Worm (Caenorhabditis elegans) whole organism, L4/young adult: Measurements from ENCODE around the gene tig-3.

Experiments
- W03F9.2 ChIP-seq: fragments of 150-350 bp; optimal IDR thresholded peaks from 2 replicates; lab custom pipeline; 2014; ENCODE audit warnings: missing biosample characterization, missing genetic modification characterization
- dao-5 ChIP-seq: sonication (generic microtip); optimal IDR thresholded peaks from 2 replicates; lab custom pipeline; 2016; ENCODE audit warnings: missing genotype, missing genetic modification characterization, moderate library complexity, missing compliant biosample characterization
- him-1 ChIP-seq: sonication (generic microtip); optimal IDR thresholded peaks from 2 replicates; lab custom pipeline; 2016; ENCODE audit warnings: missing genotype, missing genetic modification reagents, missing genetic modification characterization, missing compliant biosample characterization

The tig-3 gene

ce11 chrII:15251593-15251992 lies at the start of gene tig-3:
tig-3 (minus strand) TSS chrII:15251792.
- TF ChIP-seq W03F9.2 (no peak), dao-5 (tag; lab: Kevin White, UChicago) (no peak), him-1 (tag; lab: Kevin White, UChicago) (no peak)

DNA sequence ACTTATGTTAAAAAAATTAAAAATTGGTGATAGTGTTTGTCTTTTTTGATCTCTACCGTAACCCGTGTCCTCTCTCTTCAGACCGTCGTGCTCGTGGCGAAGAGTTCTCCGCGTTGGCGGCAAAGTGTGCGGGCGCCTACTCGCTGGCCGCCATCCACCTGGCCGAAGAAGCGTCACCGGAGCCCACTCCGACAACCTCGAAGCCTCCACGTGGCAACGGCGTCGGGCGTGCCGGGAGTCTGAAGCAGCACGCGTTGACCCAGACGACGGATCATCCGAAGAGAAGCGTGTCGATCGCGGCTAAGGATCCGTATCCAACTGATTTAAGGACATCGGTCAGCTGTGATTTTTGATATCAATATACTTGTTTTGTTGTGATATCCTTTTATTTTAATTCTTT lies 21.4 kb upstream of the tig-3 start:
- TF ChIP-seq W03F9.2 = no peak
- no peak for TF ChIP-seq him-1 (tag; lab: Kevin White, UChicago)
- TF ChIP-seq dao-5 (tag; lab: Kevin White, UChicago) = no peak

- TF ChIP-seq dao-5 (tag; lab: Kevin White, UChicago) (no peak), him-1 (tag; lab: Kevin White, UChicago) (no peak), W03F9.2 (no peak)
Measured at ce11 chrII:15268195-15268594, 16.6 kb upstream of the tig-3 start, which contains the start of gene rga-9. rga-9 (plus strand) TSS chrII:15268210.

- no peak for TF ChIP-seq him-1 (tag; lab: Kevin White, UChicago)
- TF ChIP-seq W03F9.2 = no peak
- no peak for TF ChIP-seq dao-5 (tag; lab: Kevin White, UChicago)
Measured at ce11 chrII:15266487-15266886, 14.9 kb upstream of the tig-3 start.

ce11 chrII:15265951-15266350 lies 14.4 kb upstream of the tig-3 start:
- TF ChIP-seq dao-5 (tag; lab: Kevin White, UChicago) = no peak
- TF ChIP-seq W03F9.2 = no peak
- no peak for TF ChIP-seq him-1 (tag; lab: Kevin White, UChicago)

- TF ChIP-seq dao-5 (tag; lab: Kevin White, UChicago) (no peak), him-1 (tag; lab: Kevin White, UChicago) (no peak), W03F9.2 (no peak)
Measured at ce11 chrII:15265469-15265868, 13.9 kb upstream of the tig-3 start.

- TF ChIP-seq dao-5 (tag; lab: Kevin White, UChicago) (no peak), W03F9.2 (no peak), him-1 (tag; lab: Kevin White, UChicago) (no peak)
Measured at ce11 chrII:15264593-15264992, 13.0 kb upstream of the tig-3 start.

DNA sequence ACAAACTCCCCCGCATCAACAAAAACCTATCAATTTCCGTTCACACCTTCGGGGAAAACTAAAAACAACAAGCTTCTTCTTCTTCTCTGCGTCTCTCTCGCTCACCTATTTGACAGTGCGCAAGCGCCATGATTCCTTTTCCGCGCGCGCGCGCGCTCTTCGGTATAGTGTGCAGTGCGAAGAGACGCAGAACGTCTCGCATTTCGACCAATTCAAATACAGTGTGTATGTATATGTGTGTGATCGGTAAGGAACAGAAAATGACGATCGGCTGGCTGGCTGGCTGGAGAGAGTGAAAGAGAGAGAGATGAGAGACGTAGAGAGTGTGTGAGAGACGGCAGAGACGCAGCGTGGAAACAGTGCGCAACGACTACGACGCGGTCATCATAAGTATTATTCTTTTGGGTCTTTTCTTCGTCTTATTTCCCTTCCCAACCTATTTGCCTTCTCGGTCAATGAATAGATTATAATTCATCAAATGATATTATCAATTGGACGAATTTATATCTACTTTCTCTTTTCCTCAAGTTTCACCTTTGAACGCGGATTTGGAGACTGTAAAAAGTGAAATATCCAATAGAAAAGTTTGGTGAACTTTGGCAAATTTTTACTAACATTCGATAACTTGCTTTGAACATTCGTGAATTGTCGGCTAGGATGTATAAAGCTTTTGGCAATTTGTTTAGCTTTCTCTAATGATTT lies 11.6 kb upstream of the tig-3 start:
- TF ChIP-seq dao-5 (tag; lab: Kevin White, UChicago) (no peak), him-1 (tag; lab: Kevin White, UChicago) (no peak), W03F9.2 (no peak)

DNA sequence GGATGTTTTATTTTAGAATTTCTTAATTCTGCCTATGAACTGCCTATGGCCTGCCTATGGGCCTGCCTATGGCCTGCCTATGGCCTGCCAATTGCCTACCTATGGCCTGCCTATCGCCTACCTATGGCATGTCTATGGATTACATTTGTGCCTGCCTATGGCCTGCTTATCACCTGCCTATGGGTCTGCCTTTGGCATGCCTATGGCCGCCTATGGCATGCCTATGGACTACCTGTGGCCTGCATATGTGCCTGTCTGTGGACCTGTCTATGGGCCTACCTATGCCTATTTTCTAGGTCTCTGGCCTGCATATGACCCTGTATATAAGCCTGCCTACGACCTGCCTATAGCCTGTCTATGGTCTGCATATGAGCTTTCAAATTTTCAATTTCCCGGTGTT lies 9.5 kb upstream of the tig-3 start:
- TF ChIP-seq W03F9.2 (no peak), dao-5 (tag; lab: Kevin White, UChicago) (no peak), him-1 (tag; lab: Kevin White, UChicago) (no peak)

- TF ChIP-seq W03F9.2 = no peak
- TF ChIP-seq dao-5 (tag; lab: Kevin White, UChicago) = no peak
- no peak for TF ChIP-seq him-1 (tag; lab: Kevin White, UChicago)
Measured at ce11 chrII:15260551-15260950, 9.0 kb upstream of the tig-3 start.

DNA sequence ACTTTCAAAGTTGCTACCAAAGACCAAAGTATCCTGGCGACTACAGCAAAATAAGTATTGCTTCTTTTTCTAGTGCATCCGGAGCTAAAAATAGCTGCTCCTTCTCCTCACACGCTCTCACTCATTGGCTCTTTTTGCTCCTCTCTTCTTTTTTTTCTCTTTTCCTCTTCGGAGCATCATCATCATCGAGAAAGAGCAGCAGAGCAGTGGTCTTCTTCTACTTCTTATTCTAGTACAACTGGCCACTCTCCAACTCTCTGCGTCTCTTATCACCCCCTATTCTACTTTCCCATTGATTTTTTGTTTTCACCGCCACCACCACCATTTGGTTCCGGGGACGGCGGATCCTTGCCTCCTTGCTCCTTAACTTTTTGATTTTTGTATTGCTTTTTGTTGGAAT lies 7.1 kb upstream of the tig-3 start:
- TF ChIP-seq W03F9.2 = no peak
- TF ChIP-seq dao-5 (tag; lab: Kevin White, UChicago) = no peak
- no peak for TF ChIP-seq him-1 (tag; lab: Kevin White, UChicago)

ce11 chrII:15256932-15257331 lies 5.3 kb upstream of the tig-3 start:
- TF ChIP-seq dao-5 (tag; lab: Kevin White, UChicago) (no peak), him-1 (tag; lab: Kevin White, UChicago) (no peak), W03F9.2 (no peak)

DNA sequence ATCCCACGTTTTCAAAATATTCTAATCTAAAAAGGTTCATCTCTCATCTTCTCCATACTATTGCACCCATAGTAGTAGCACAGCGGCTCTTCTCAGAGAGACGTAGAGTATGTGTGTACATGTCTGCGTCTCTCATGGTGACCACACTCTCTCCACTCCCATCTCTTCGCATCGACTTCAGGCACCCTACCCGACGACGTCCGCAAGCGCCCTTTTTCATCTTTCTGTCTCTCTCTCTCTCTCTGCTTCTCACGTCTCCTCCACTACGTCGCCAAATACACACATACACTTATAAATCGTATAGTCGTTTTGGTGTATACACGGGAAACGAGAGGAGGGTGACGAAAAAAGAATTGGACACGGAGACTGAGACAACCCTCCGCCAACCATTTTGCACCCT lies 4.2 kb upstream of the tig-3 start:
- TF ChIP-seq W03F9.2 = no peak
- peak; percentile 8 for TF ChIP-seq him-1 (tag; lab: Kevin White, UChicago)
- no peak for TF ChIP-seq dao-5 (tag; lab: Kevin White, UChicago)

DNA sequence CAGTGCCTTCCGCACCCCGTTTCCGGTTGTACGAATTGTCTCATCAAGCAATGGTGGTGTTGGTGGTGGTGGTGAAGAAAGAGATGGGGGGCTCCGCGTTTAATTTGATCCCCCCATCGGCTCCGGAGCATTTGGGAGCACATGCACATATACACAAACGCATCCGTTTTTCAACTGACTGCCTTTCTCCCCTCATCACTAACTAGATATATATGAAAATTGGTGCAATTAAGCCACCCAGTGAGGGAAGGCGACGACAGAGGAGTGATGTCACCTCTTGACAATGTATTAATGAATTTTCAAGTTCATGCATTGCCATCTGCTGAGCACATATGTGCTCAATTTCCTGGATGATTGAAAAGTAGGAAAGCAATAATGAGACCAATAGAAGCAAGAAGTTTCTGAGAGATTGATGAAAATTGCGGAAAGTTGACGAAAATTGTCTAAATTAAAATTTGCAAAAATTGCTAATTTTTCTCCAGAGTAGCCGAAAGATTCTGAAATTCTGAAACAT lies 2.4 kb upstream of the tig-3 start:
- no peak for TF ChIP-seq him-1 (tag; lab: Kevin White, UChicago)
- TF ChIP-seq dao-5 (tag; lab: Kevin White, UChicago) = no peak
- TF ChIP-seq W03F9.2 = no peak

ce11 chrII:15244870-15245269 lies 6.7 kb downstream of the tig-3 start:
- TF ChIP-seq dao-5 (tag; lab: Kevin White, UChicago) = no peak
- TF ChIP-seq him-1 (tag; lab: Kevin White, UChicago) = no peak
- TF ChIP-seq W03F9.2 = no peak
